Fruit fly (Drosophila melanogaster) whole organism, embryonic: ENCODE results near the gene Doc1.

Experiments
- Ada2b ChIP-seq: fragments of 200-800 bp; sonication (Bioruptor generic); IDR thresholded peaks from 2 replicates; pipeline ENCODE4 v1.3.6; 2022; ENCODE audit warnings: missing biosample characterization, missing genetic modification characterization
- Adf1 ChIP-seq: fragments of 200-800 bp; sonication (Bioruptor generic); IDR thresholded peaks from 2 replicates; pipeline ENCODE4 v1.3.6; 2022; ENCODE audit warnings: missing biosample characterization, missing genetic modification characterization
- Aef1 ChIP-seq: fragments of 200-800 bp; sonication (Bioruptor generic); IDR thresholded peaks from 3 replicates; pipeline ENCODE4 v1.3.6; 2022; ENCODE audit warnings: missing biosample characterization, missing genetic modification characterization
- Asciz ChIP-seq: fragments of 200-800 bp; sonication (Bioruptor generic); optimal IDR thresholded peaks from 2 replicates; lab custom pipeline; 2017; ENCODE audit warnings: missing biosample characterization, mild to moderate bottlenecking, missing genetic modification characterization, missing genetic modification reagents
- Atf6 ChIP-seq: fragments of 200-800 bp; sonication (Bioruptor generic); IDR thresholded peaks from 2 replicates; pipeline ENCODE4 v1.3.6; 2022; ENCODE audit warnings: missing biosample characterization, missing genetic modification characterization
- CG1024 ChIP-seq: fragments of 200-800 bp; sonication (Bioruptor generic); IDR thresholded peaks from 2 replicates; pipeline ENCODE4 v1.3.6; 2022; ENCODE audit warnings: missing biosample characterization, missing genetic modification characterization
- CG10366 ChIP-seq: fragments of 200-800 bp; sonication (Bioruptor generic); IDR thresholded peaks from 2 replicates; pipeline ENCODE4 v1.3.6; 2022; ENCODE audit warnings: missing biosample characterization, missing genetic modification characterization
- CG11504 ChIP-seq: fragments of 200-800 bp; sonication (Bioruptor generic); optimal IDR thresholded peaks from 3 replicates; lab custom pipeline; 2019; ENCODE audit warnings: missing biosample characterization, mild to moderate bottlenecking, missing genetic modification characterization, moderate library complexity
- CG11696 ChIP-seq: fragments of 200-800 bp; sonication (Bioruptor generic); IDR thresholded peaks from 2 replicates; pipeline ENCODE4 v1.3.6; 2022; ENCODE audit warnings: missing biosample characterization, missing genetic modification characterization
- CG12299 ChIP-seq: fragments of 200-800 bp; sonication (Bioruptor generic); optimal IDR thresholded peaks from 2 replicates; lab custom pipeline; 2018; ENCODE audit warnings: missing biosample characterization, mild to moderate bottlenecking, missing genetic modification characterization
- CG13775 ChIP-seq: fragments of 200-800 bp; sonication (Bioruptor generic); optimal IDR thresholded peaks from 3 replicates; lab custom pipeline; 2017; ENCODE audit warnings: missing biosample characterization, mild to moderate bottlenecking, missing genetic modification characterization
- CG17359 ChIP-seq: fragments of 200-800 bp; sonication (Bioruptor generic); optimal IDR thresholded peaks from 3 replicates; lab custom pipeline; 2018; ENCODE audit warnings: missing biosample characterization, mild to moderate bottlenecking, missing genetic modification characterization, moderate library complexity
- CG17361 ChIP-seq: fragments of 200-800 bp; sonication (Bioruptor generic); IDR thresholded peaks from 3 replicates; pipeline ENCODE4 v1.3.6; 2022; ENCODE audit warnings: missing biosample characterization, missing genetic modification characterization
- CG17385 ChIP-seq: fragments of 200-800 bp; sonication (Bioruptor generic); optimal IDR thresholded peaks from 3 replicates; lab custom pipeline; 2018; ENCODE audit warnings: missing biosample characterization, mild to moderate bottlenecking, missing genetic modification characterization
- CG3065 ChIP-seq: fragments of 200-800 bp; sonication (Bioruptor generic); optimal IDR thresholded peaks from 2 replicates; lab custom pipeline; 2016; ENCODE audit warnings: missing biosample characterization, missing genetic modification characterization
- CG32532 ChIP-seq: fragments of 200-800 bp; sonication (Bioruptor generic); IDR thresholded peaks from 2 replicates; pipeline ENCODE4 v1.3.6; 2022; ENCODE audit warnings: missing biosample characterization, missing genetic modification characterization
- CG3281 ChIP-seq: fragments of 200-800 bp; sonication (Bioruptor generic); optimal IDR thresholded peaks from 3 replicates; lab custom pipeline; 2017; ENCODE audit warnings: missing biosample characterization, mild to moderate bottlenecking, missing genetic modification characterization
- CG6689 ChIP-seq: fragments of 200-800 bp; sonication (Bioruptor generic); IDR thresholded peaks from 2 replicates; pipeline ENCODE4 v1.3.6; 2022; ENCODE audit warnings: missing biosample characterization, missing genetic modification characterization
- CG7556 ChIP-seq: fragments of 200-800 bp; sonication (Bioruptor generic); optimal IDR thresholded peaks from 2 replicates; lab custom pipeline; 2017; ENCODE audit warnings: missing biosample characterization, mild to moderate bottlenecking, missing genetic modification characterization
- D19A ChIP-seq: fragments of 200-800 bp; optimal IDR thresholded peaks from 3 replicates; lab custom pipeline; 2019; ENCODE audit warnings: missing biosample characterization, mild to moderate bottlenecking, missing genetic modification characterization, moderate library complexity
- Doc2 ChIP-seq: fragments of 200-800 bp; sonication (Bioruptor generic); IDR thresholded peaks from 2 replicates; pipeline ENCODE4 v1.3.6; 2022; ENCODE audit warnings: missing biosample characterization, missing genetic modification characterization
- Ets97D ChIP-seq: fragments of 200-800 bp; sonication (Bioruptor generic); optimal IDR thresholded peaks from 3 replicates; lab custom pipeline; 2016; ENCODE audit warnings: missing biosample characterization, missing genetic modification characterization
- H2.0 ChIP-seq: fragments of 200-800 bp; sonication (Bioruptor generic); IDR thresholded peaks from 2 replicates; pipeline ENCODE4 v1.3.6; 2022; ENCODE audit warnings: missing biosample characterization, missing genetic modification characterization
- MESR4 ChIP-seq: fragments of 200-800 bp; sonication (Bioruptor generic); optimal IDR thresholded peaks from 2 replicates; lab custom pipeline; 2018; ENCODE audit warnings: missing biosample characterization, mild to moderate bottlenecking, missing genetic modification characterization, moderate library complexity
- MTF-1 ChIP-seq: fragments of 200-800 bp; sonication (Bioruptor generic); optimal IDR thresholded peaks from 2 replicates; lab custom pipeline; 2018; ENCODE audit warnings: missing biosample characterization, mild to moderate bottlenecking, missing genetic modification characterization, borderline replicate concordance
- NK7.1 ChIP-seq: fragments of 200-800 bp; sonication (Bioruptor generic); optimal IDR thresholded peaks from 3 replicates; lab custom pipeline; 2016; ENCODE audit warnings: missing biosample characterization, missing genetic modification characterization
- Ptx1 ChIP-seq: fragments of 200-800 bp; sonication (Bioruptor generic); IDR thresholded peaks from 2 replicates; pipeline ENCODE4 v1.3.6; 2022; ENCODE audit warnings: missing biosample characterization, missing genetic modification characterization
- ato ChIP-seq: fragments of 200-800 bp; sonication (Bioruptor generic); IDR thresholded peaks from 2 replicates; pipeline ENCODE4 v1.3.6; 2022; ENCODE audit warnings: missing biosample characterization, missing genetic modification characterization; ENCODE audit not compliant: partially characterized antibody
- az2 ChIP-seq: fragments of 200-800 bp; sonication (Bioruptor generic); optimal IDR thresholded peaks from 3 replicates; lab custom pipeline; 2016; ENCODE audit warnings: missing biosample characterization, missing genetic modification characterization
- cg ChIP-seq: fragments of 200-800 bp; sonication (Bioruptor generic); optimal IDR thresholded peaks from 3 replicates; lab custom pipeline; 2019; ENCODE audit warnings: missing biosample characterization, mild to moderate bottlenecking, missing genetic modification characterization, moderate library complexity
- chm ChIP-seq: fragments of 200-800 bp; sonication (Bioruptor generic); IDR thresholded peaks from 2 replicates; pipeline ENCODE4 v1.3.6; 2022; ENCODE audit warnings: missing biosample characterization, missing genetic modification characterization
- ci ChIP-seq: fragments of 200-800 bp; sonication (Bioruptor generic); IDR thresholded peaks from 3 replicates; pipeline ENCODE4 v1.3.6; 2022; ENCODE audit warnings: missing biosample characterization, missing genetic modification characterization
- dati ChIP-seq: fragments of 200-800 bp; sonication (Bioruptor generic); IDR thresholded peaks from 2 replicates; pipeline ENCODE4 v1.3.6; 2022; ENCODE audit warnings: missing biosample characterization, missing genetic modification characterization
- eyg ChIP-seq: fragments of 200-800 bp; sonication (Bioruptor generic); optimal IDR thresholded peaks from 3 replicates; lab custom pipeline; 2016; ENCODE audit warnings: missing biosample characterization, missing genetic modification characterization
- fd96Cb ChIP-seq: fragments of 200-800 bp; sonication (Bioruptor generic); optimal IDR thresholded peaks from 2 replicates; lab custom pipeline; 2018; ENCODE audit warnings: missing biosample characterization, mild to moderate bottlenecking, missing genetic modification characterization, moderate library complexity
- gsb ChIP-seq: fragments of 200-800 bp; sonication (Bioruptor generic); IDR thresholded peaks from 2 replicates; pipeline ENCODE4 v1.3.6; 2022; ENCODE audit warnings: missing biosample characterization, missing genetic modification characterization
- her ChIP-seq: fragments of 200-800 bp; sonication (Bioruptor generic); optimal IDR thresholded peaks from 2 replicates; lab custom pipeline; 2016; ENCODE audit warnings: missing biosample characterization, missing genetic modification characterization
- hth ChIP-seq: fragments of >200 bp; optimal IDR thresholded peaks from 2 replicates; lab custom pipeline; 2017; ENCODE audit warnings: inconsistent platforms
- jigr1 ChIP-seq: fragments of 200-800 bp; sonication (Bioruptor generic); IDR thresholded peaks from 3 replicates; pipeline ENCODE4 v1.3.6; 2022; ENCODE audit warnings: missing biosample characterization, missing genetic modification characterization
- ken ChIP-seq: fragments of 200-800 bp; sonication (Bioruptor generic); IDR thresholded peaks from 3 replicates; pipeline ENCODE4 v1.3.6; 2022; ENCODE audit warnings: missing biosample characterization, missing genetic modification characterization
- maf-S ChIP-seq: fragments of 200-800 bp; sonication (Bioruptor generic); optimal IDR thresholded peaks from 2 replicates; lab custom pipeline; 2016; ENCODE audit warnings: missing biosample characterization, missing genetic modification characterization
- pb ChIP-seq: fragments of 200-800 bp; sonication (Bioruptor generic); optimal IDR thresholded peaks from 3 replicates; lab custom pipeline; 2016; ENCODE audit warnings: missing biosample characterization, missing genetic modification characterization
- pnt ChIP-seq: fragments of 200-800 bp; sonication (Bioruptor generic); optimal IDR thresholded peaks from 3 replicates; lab custom pipeline; 2016; ENCODE audit warnings: missing biosample characterization, missing genetic modification characterization
- rib ChIP-seq: fragments of 200-800 bp; sonication (Bioruptor generic); IDR thresholded peaks from 2 replicates; pipeline ENCODE4 v1.3.6; 2022; ENCODE audit warnings: missing biosample characterization, missing genetic modification characterization
- sc ChIP-seq, 3 experiments: fragments of >200 bp in 2 of 3; fragments of 200-800 bp in 1 of 3; sonication (Bioruptor generic) in 1 of 3; optimal IDR thresholded peaks; 2 replicates in 2 of 3; 3 replicates in 1 of 3; lab custom pipeline; 2017; ENCODE audit warnings: mild to moderate bottlenecking in 1 of 3, missing biosample characterization in 1 of 3, missing genetic modification characterization in 1 of 3, missing genetic modification reagents in 1 of 3
- stwl ChIP-seq: fragments of 200-800 bp; sonication (Bioruptor generic); optimal IDR thresholded peaks from 3 replicates; lab custom pipeline; 2018; ENCODE audit warnings: missing biosample characterization, mild to moderate bottlenecking, missing genetic modification characterization, moderate library complexity
- tio ChIP-seq: fragments of 200-800 bp; sonication (Bioruptor generic); optimal IDR thresholded peaks from 2 replicates; lab custom pipeline; 2017; ENCODE audit warnings: missing biosample characterization, missing genetic modification characterization, inconsistent platforms
- ttk ChIP-seq: fragments of 200-800 bp; sonication (Bioruptor generic); IDR thresholded peaks from 2 replicates; pipeline ENCODE4 v2.1.2; 2022; ENCODE audit warnings: missing biosample characterization, missing genetic modification characterization
- wek ChIP-seq: fragments of 200-800 bp; sonication (Bioruptor generic); optimal IDR thresholded peaks from 3 replicates; lab custom pipeline; 2018; ENCODE audit warnings: missing biosample characterization, mild to moderate bottlenecking, missing genetic modification characterization, moderate library complexity
- zen2 ChIP-seq: fragments of 200-800 bp; sonication (Bioruptor generic); IDR thresholded peaks from 3 replicates; pipeline ENCODE4 v1.3.6; 2022; ENCODE audit warnings: missing biosample characterization, missing genetic modification characterization; ENCODE audit not compliant: partially characterized antibody

The Doc1 gene

dm6 chr3L:9072731-9073385, 31.7 kb downstream of the Doc1 start, which contains the start of the genes CG4911 and CG4942 (continued):
- peak; percentile 66 for TF ChIP-seq CG17359 (tag; lab: Kevin White, UChicago)
- peak; percentile 57 for TF ChIP-seq CG10366
- peak; percentile 49 for TF ChIP-seq ttk (GFP tag; lab: Robert Waterston, UW)
- no peak for TF ChIP-seq wek
- no peak for TF ChIP-seq ato (GFP tag; lab: Robert Waterston, UW)
- no peak for TF ChIP-seq NK7.1 (GFP tag; lab: Kevin White, UChicago)
- no peak for TF ChIP-seq MESR4 (GFP tag; lab: Kevin White, UChicago)
- TF ChIP-seq az2 (GFP tag; lab: Kevin White, UChicago) = peak; percentile 78
- TF ChIP-seq chm = no peak
- TF ChIP-seq CG1024 (GFP tag; lab: Robert Waterston, UW) = 0 out of 2 replicates have a peak, but pooled peaks have one; percentile 22
- TF ChIP-seq CG6689 (GFP tag; lab: Robert Waterston, UW) = peak; percentile 84
- peak; percentile 31 for TF ChIP-seq pnt (GFP tag; lab: Kevin White, UChicago)
- TF ChIP-seq Ada2b (GFP tag; lab: Robert Waterston, UW) = peak; percentile 64
- TF ChIP-seq CG3065 (GFP tag; lab: Kevin White, UChicago) = no peak
- TF ChIP-seq sc (optimal IDR thresholded peaks at IDR 0.05; lab: Kevin White, UChicago) = no peak
- no peak for TF ChIP-seq sc (GFP tag; optimal IDR thresholded peaks at IDR 0.05; lab: Kevin White, UChicago)
- TF ChIP-seq CG17385 (GFP tag; lab: Kevin White, UChicago) = peak; percentile 62
- TF ChIP-seq Adf1 = peak; percentile 19; the same call in 1 of the 2 replicates
- no peak for TF ChIP-seq Ets97D (GFP tag; lab: Kevin White, UChicago)
- no peak for TF ChIP-seq CG11696 (GFP tag; lab: Robert Waterston, UW)
- TF ChIP-seq ci (GFP tag; lab: Robert Waterston, UW) = peak; percentile 44; the same call in 1 of the 3 replicates
- TF ChIP-seq CG32532 (GFP tag; lab: Robert Waterston, UW) = peak; percentile 83
- TF ChIP-seq eyg = no peak
- peak; percentile 45; the same call in 2 of the 3 replicates for TF ChIP-seq ken
- peak; percentile 69 for TF ChIP-seq Atf6 (GFP tag; lab: Robert Waterston, UW)
- TF ChIP-seq CG13775 (GFP tag; lab: Kevin White, UChicago) = peak; percentile 80
- TF ChIP-seq fd96Cb (tag; lab: Kevin White, UChicago) = peak; percentile 67
- peak; percentile 42 for TF ChIP-seq CG7556 (GFP tag; lab: Kevin White, UChicago)
- peak; percentile 28; the same call in 1 of the 3 replicates for TF ChIP-seq jigr1 (GFP tag; lab: Robert Waterston, UW)
- TF ChIP-seq CG3281 (GFP tag; lab: Kevin White, UChicago) = peak; percentile 57
- no peak for TF ChIP-seq Asciz
- no peak for TF ChIP-seq pb (GFP tag; lab: Kevin White, UChicago)
- no peak for TF ChIP-seq hth (lab: Kevin White, UChicago)
- TF ChIP-seq CG12299 = no peak
- TF ChIP-seq her (GFP tag; lab: Kevin White, UChicago) = no peak
- TF ChIP-seq CG11504 (tag; lab: Kevin White, UChicago) = peak; percentile 75
- TF ChIP-seq CG17361 = peak; percentile 88
- TF ChIP-seq Ptx1 (GFP tag; lab: Robert Waterston, UW) = peak; percentile 82
- TF ChIP-seq stwl (tag; lab: Kevin White, UChicago) = peak; percentile 48
- TF ChIP-seq zen2 (GFP tag; lab: Robert Waterston, UW) = no peak
- no peak for TF ChIP-seq MTF-1
- no peak for TF ChIP-seq gsb
- TF ChIP-seq H2.0 (GFP tag; lab: Robert Waterston, UW) = peak; percentile 54; the same call in 1 of the 2 replicates
- 0 out of 2 replicates have a peak, but pooled peaks have one; percentile 36 for TF ChIP-seq rib (GFP tag; lab: Robert Waterston, UW)
- peak; percentile 47 for TF ChIP-seq D19A (tag; lab: Kevin White, UChicago)
- peak; percentile 65; the same call in 2 of the 3 replicates for TF ChIP-seq Aef1
- peak; percentile 66 for TF ChIP-seq tio
- TF ChIP-seq Doc2 (GFP tag; lab: Robert Waterston, UW) = no peak
- peak; percentile 27 for TF ChIP-seq maf-S (GFP tag; lab: Kevin White, UChicago)
- no peak for TF ChIP-seq dati (GFP tag; lab: Robert Waterston, UW)
- TF ChIP-seq cg = no peak
